Fruit fly (Drosophila melanogaster) whole organism, embryonic: Measurements from ENCODE around the gene Atx2.

Source experiments
- CG1024 ChIP-seq: fragments of 200-800 bp; sonication (Bioruptor generic); IDR thresholded peaks from 2 replicates; pipeline ENCODE4 v1.3.6; 2022; ENCODE audit warnings: missing biosample characterization, missing genetic modification characterization
- CG11456 ChIP-seq: fragments of 200-800 bp; sonication (Bioruptor generic); IDR thresholded peaks from 3 replicates; pipeline ENCODE4 v1.3.6; 2022; ENCODE audit warnings: missing biosample characterization, missing genetic modification characterization
- CG13296 ChIP-seq: fragments of 200-800 bp; sonication (Bioruptor generic); optimal IDR thresholded peaks from 3 replicates; lab custom pipeline; 2018; ENCODE audit warnings: missing biosample characterization, mild to moderate bottlenecking, missing genetic modification characterization
- CG15479 ChIP-seq: fragments of 200-800 bp; sonication (Bioruptor generic); optimal IDR thresholded peaks from 3 replicates; lab custom pipeline; 2019; ENCODE audit warnings: missing biosample characterization, mild to moderate bottlenecking, missing genetic modification characterization, moderate library complexity
- CG15601 ChIP-seq: fragments of 200-800 bp; sonication (Bioruptor generic); optimal IDR thresholded peaks from 3 replicates; lab custom pipeline; 2019; ENCODE audit warnings: missing biosample characterization, mild to moderate bottlenecking, missing genetic modification characterization, moderate library complexity
- CG1603 ChIP-seq: fragments of 200-800 bp; sonication (Bioruptor generic); optimal IDR thresholded peaks from 2 replicates; lab custom pipeline; 2019; ENCODE audit warnings: missing biosample characterization, mild to moderate bottlenecking, missing genetic modification characterization, moderate library complexity
- CG18764 ChIP-seq: fragments of 200-800 bp; sonication (Bioruptor generic); optimal IDR thresholded peaks from 3 replicates; lab custom pipeline; 2016; ENCODE audit warnings: missing biosample characterization, missing genetic modification characterization
- CG2120 ChIP-seq: fragments of 200-800 bp; sonication (Bioruptor generic); optimal IDR thresholded peaks from 3 replicates; lab custom pipeline; 2016; ENCODE audit warnings: missing biosample characterization, missing genetic modification characterization
- CG32532 ChIP-seq: fragments of 200-800 bp; sonication (Bioruptor generic); IDR thresholded peaks from 2 replicates; pipeline ENCODE4 v1.3.6; 2022; ENCODE audit warnings: missing biosample characterization, missing genetic modification characterization
- CG32767 ChIP-seq: fragments of 200-800 bp; sonication (Bioruptor generic); IDR thresholded peaks from 2 replicates; pipeline ENCODE4 v1.3.6; 2022; ENCODE audit warnings: missing biosample characterization, missing genetic modification characterization
- CG32772 ChIP-seq: fragments of 200-800 bp; sonication (Bioruptor generic); IDR thresholded peaks from 2 replicates; pipeline ENCODE4 v1.3.6; 2022; ENCODE audit warnings: missing biosample characterization, missing genetic modification characterization
- CG4404 ChIP-seq: fragments of 200-800 bp; sonication (Bioruptor generic); IDR thresholded peaks from 2 replicates; pipeline ENCODE4 v1.3.6; 2022; ENCODE audit warnings: missing biosample characterization, missing genetic modification characterization
- CG6689 ChIP-seq: fragments of 200-800 bp; sonication (Bioruptor generic); IDR thresholded peaks from 2 replicates; pipeline ENCODE4 v1.3.6; 2022; ENCODE audit warnings: missing biosample characterization, missing genetic modification characterization
- CG7556 ChIP-seq: fragments of 200-800 bp; sonication (Bioruptor generic); optimal IDR thresholded peaks from 2 replicates; lab custom pipeline; 2017; ENCODE audit warnings: missing biosample characterization, mild to moderate bottlenecking, missing genetic modification characterization
- CG8478 ChIP-seq: fragments of >200 bp; optimal IDR thresholded peaks from 2 replicates; lab custom pipeline; 2018
- Chrac-16 ChIP-seq: fragments of 200-800 bp; sonication (Bioruptor generic); optimal IDR thresholded peaks from 3 replicates; lab custom pipeline; 2016; ENCODE audit warnings: missing biosample characterization, missing genetic modification characterization
- D ChIP-seq, 2 experiments: fragments of 200-800 bp in 1 of 2; fragments of >200 bp in 1 of 2; sonication (Bioruptor generic) in 1 of 2; optimal IDR thresholded peaks; 2 replicates in 1 of 2; 3 replicates in 1 of 2; lab custom pipeline; 2017; ENCODE audit warnings: mild to moderate bottlenecking in 1 of 2, missing biosample characterization in 1 of 2, missing genetic modification characterization in 1 of 2, missing genetic modification reagents in 1 of 2
- Dbx ChIP-seq: fragments of 200-800 bp; sonication (Bioruptor generic); IDR thresholded peaks from 3 replicates; pipeline ENCODE4 v1.3.6; 2022; ENCODE audit warnings: missing biosample characterization, missing genetic modification characterization
- Deaf1 ChIP-seq: fragments of 200-800 bp; optimal IDR thresholded peaks from 3 replicates; lab custom pipeline; 2019; ENCODE audit warnings: missing biosample characterization, mild to moderate bottlenecking, missing genetic modification characterization, moderate library complexity
- Dek ChIP-seq: fragments of 200-800 bp; sonication (Bioruptor generic); optimal IDR thresholded peaks from 3 replicates; lab custom pipeline; 2019; ENCODE audit warnings: missing biosample characterization, mild to moderate bottlenecking, missing genetic modification characterization, moderate library complexity
- Doc3 ChIP-seq: fragments of 200-800 bp; sonication (Bioruptor generic); IDR thresholded peaks from 3 replicates; pipeline ENCODE4 v1.3.6; 2022; ENCODE audit warnings: missing biosample characterization, missing genetic modification characterization; ENCODE audit not compliant: partially characterized antibody
- GATAe ChIP-seq: fragments of 200-800 bp; sonication (Bioruptor generic); conservative IDR thresholded peaks from 2 replicates; pipeline ENCODE4 v1.3.6; 2022; ENCODE audit warnings: missing biosample characterization, missing genetic modification characterization
- HLHmδ ChIP-seq: fragments of 200-800 bp; sonication (Bioruptor generic); optimal IDR thresholded peaks from 2 replicates; lab custom pipeline; 2018; ENCODE audit warnings: missing biosample characterization, mild to moderate bottlenecking, missing genetic modification characterization, moderate library complexity
- Hand ChIP-seq: fragments of 200-800 bp; sonication (Bioruptor generic); optimal IDR thresholded peaks from 2 replicates; lab custom pipeline; 2017; ENCODE audit warnings: mild to moderate bottlenecking, missing biosample characterization, missing genetic modification reagents, missing genetic modification characterization
- Hr39 ChIP-seq: fragments of >200 bp; optimal IDR thresholded peaks from 2 replicates; lab custom pipeline; 2017
- Hr78 ChIP-seq, 2 experiments: fragments of 200-800 bp in 1 of 2; fragments of >200 bp in 1 of 2; sonication (Bioruptor generic) in 1 of 2; optimal IDR thresholded peaks; 2 replicates each; lab custom pipeline; 2017 to 2019; ENCODE audit warnings: missing biosample characterization in 2 of 2, missing genetic modification characterization in 2 of 2, mild to moderate bottlenecking in 1 of 2, moderate library complexity in 1 of 2
- Med ChIP-seq: fragments of 200-800 bp; sonication (Bioruptor generic); peaks from one replicate; lab custom pipeline; 2016; ENCODE audit warnings: missing biosample characterization, missing genetic modification characterization, mild to moderate bottlenecking, inconsistent platforms, moderate library complexity
- Nf-YA ChIP-seq: fragments of 200-800 bp; sonication (Bioruptor generic); IDR thresholded peaks from 2 replicates; pipeline ENCODE4 v1.3.6; 2022; ENCODE audit warnings: missing biosample characterization, missing genetic modification characterization
- PHDP ChIP-seq: fragments of 200-800 bp; sonication (Bioruptor generic); optimal IDR thresholded peaks from 3 replicates; lab custom pipeline; 2018; ENCODE audit warnings: missing biosample characterization, mild to moderate bottlenecking, missing genetic modification characterization, moderate library complexity
- Rfx ChIP-seq: fragments of 200-800 bp; sonication (Bioruptor generic); IDR thresholded peaks from 2 replicates; pipeline ENCODE4 v1.3.6; 2022; ENCODE audit warnings: missing biosample characterization, missing genetic modification characterization
- abd-A ChIP-seq: fragments of 200-800 bp; sonication (Bioruptor generic); optimal IDR thresholded peaks from 3 replicates; lab custom pipeline; 2019; ENCODE audit warnings: missing biosample characterization, mild to moderate bottlenecking, missing genetic modification characterization, moderate library complexity
- ash1 ChIP-seq: fragments of 200-800 bp; sonication (Bioruptor generic); optimal IDR thresholded peaks from 2 replicates; lab custom pipeline; 2018; ENCODE audit warnings: missing biosample characterization, mild to moderate bottlenecking, missing genetic modification characterization
- chinmo ChIP-seq: fragments of 200-800 bp; sonication (Bioruptor generic); IDR thresholded peaks from 4 replicates; pipeline ENCODE4 v1.3.6; 2022; ENCODE audit warnings: missing biosample characterization, missing genetic modification characterization; ENCODE audit not compliant: partially characterized antibody
- ci ChIP-seq: fragments of 200-800 bp; sonication (Bioruptor generic); IDR thresholded peaks from 3 replicates; pipeline ENCODE4 v1.3.6; 2022; ENCODE audit warnings: missing biosample characterization, missing genetic modification characterization
- croc ChIP-seq: fragments of 200-800 bp; sonication (Bioruptor generic); conservative IDR thresholded peaks from 3 replicates; pipeline ENCODE4 v1.3.6; 2022; ENCODE audit warnings: missing biosample characterization, missing genetic modification characterization
- dm ChIP-seq: fragments of 200-800 bp; sonication (Bioruptor generic); optimal IDR thresholded peaks from 3 replicates; lab custom pipeline; 2016; ENCODE audit warnings: missing biosample characterization, missing genetic modification characterization
- ewg ChIP-seq: fragments of 200-800 bp; sonication (Bioruptor generic); optimal IDR thresholded peaks from 3 replicates; lab custom pipeline; 2017; ENCODE audit warnings: mild to moderate bottlenecking, missing biosample characterization, missing genetic modification reagents, missing genetic modification characterization
- gce ChIP-seq: fragments of 200-800 bp; sonication (Bioruptor generic); IDR thresholded peaks from 3 replicates; pipeline ENCODE4 v1.3.6; 2022; ENCODE audit warnings: missing biosample characterization, missing genetic modification characterization
- gcm ChIP-seq: fragments of 200-800 bp; sonication (Bioruptor generic); optimal IDR thresholded peaks from 2 replicates; lab custom pipeline; 2019; ENCODE audit warnings: missing biosample characterization, mild to moderate bottlenecking, missing genetic modification characterization, moderate library complexity
- gfzf ChIP-seq: fragments of 200-800 bp; sonication (Bioruptor generic); optimal IDR thresholded peaks from 2 replicates; lab custom pipeline; 2016; ENCODE audit warnings: missing biosample characterization, mild to moderate bottlenecking, missing genetic modification characterization, moderate library complexity
- jing ChIP-seq: fragments of 200-800 bp; sonication (Bioruptor generic); optimal IDR thresholded peaks from 2 replicates; lab custom pipeline; 2018; ENCODE audit warnings: missing biosample characterization, mild to moderate bottlenecking, missing genetic modification characterization
- oc ChIP-seq: fragments of 200-800 bp; sonication (Bioruptor generic); optimal IDR thresholded peaks from 2 replicates; lab custom pipeline; 2018; ENCODE audit warnings: missing biosample characterization, mild to moderate bottlenecking, missing genetic modification characterization, moderate library complexity
- pho ChIP-seq: fragments of 200-800 bp; sonication (Bioruptor generic); optimal IDR thresholded peaks from 2 replicates; lab custom pipeline; 2016; ENCODE audit warnings: missing biosample characterization, missing genetic modification characterization
- pita ChIP-seq: fragments of 200-800 bp; sonication (Bioruptor generic); optimal IDR thresholded peaks from 2 replicates; lab custom pipeline; 2017; ENCODE audit warnings: missing biosample characterization, mild to moderate bottlenecking, missing genetic modification characterization
- slbo ChIP-seq: fragments of 200-800 bp; sonication (Bioruptor generic); IDR thresholded peaks from 2 replicates; pipeline ENCODE4 v1.3.6; 2022; ENCODE audit warnings: missing biosample characterization, missing genetic modification characterization
- tna ChIP-seq: fragments of 200-800 bp; sonication (Bioruptor generic); IDR thresholded peaks from 2 replicates; pipeline ENCODE4 v1.3.6; 2022; ENCODE audit warnings: missing biosample characterization, missing genetic modification characterization; ENCODE audit not compliant: partially characterized antibody
- wor ChIP-seq: fragments of 200-800 bp; sonication (Bioruptor generic); IDR thresholded peaks from 2 replicates; pipeline ENCODE4 v1.3.6; 2022; ENCODE audit warnings: missing biosample characterization, missing genetic modification characterization
- zen ChIP-seq: fragments of 200-800 bp; sonication (Bioruptor generic); optimal IDR thresholded peaks from 3 replicates; lab custom pipeline; 2018; ENCODE audit warnings: missing biosample characterization, mild to moderate bottlenecking, missing genetic modification characterization, moderate library complexity

The Atx2 gene

dm6 chr3R:15417761-15418754 is 9.8 kb downstream of the Atx2 start (continued):
- TF ChIP-seq ci (GFP tag; lab: Robert Waterston, UW) (no peak; the same call in 2 of the 3 replicates), dm (GFP tag; lab: Kevin White, UChicago) (no peak), CG32772 (GFP tag; lab: Robert Waterston, UW) (no peak), Dbx (0 out of 3 replicates have a peak, but pooled peaks have one; percentile 9), Doc3 (GFP tag; lab: Robert Waterston, UW) (no peak), pita (GFP tag; lab: Kevin White, UChicago) (no peak), Nf-YA (GFP tag; lab: Robert Waterston, UW) (no peak), zen (tag; lab: Kevin White, UChicago) (peak; percentile 13), HLHmδ (GFP tag; lab: Kevin White, UChicago) (no peak), CG32532 (GFP tag; lab: Robert Waterston, UW) (no peak), gce (no peak), Hr39 (lab: Kevin White, UChicago) (no peak), CG15479 (GFP tag; lab: Kevin White, UChicago) (peak; percentile 84), Rfx (peak; percentile 23; the same call in 1 of the 2 replicates), Dek (tag; lab: Kevin White, UChicago) (no peak), CG18764 (GFP tag; lab: Kevin White, UChicago) (no peak), CG7556 (GFP tag; lab: Kevin White, UChicago) (no peak), CG15601 (tag; lab: Kevin White, UChicago) (no peak), Hr78 (GFP tag; optimal IDR thresholded peaks at IDR 0.05; lab: Kevin White, UChicago) (peak in 1 of 2 experiments; percentile 56), tna (GFP tag; lab: Robert Waterston, UW) (no peak), CG11456 (GFP tag; lab: Robert Waterston, UW) (no peak), chinmo (GFP tag; lab: Robert Waterston, UW) (peak; percentile 58; the same call in 1 of the 4 replicates), Hand (GFP tag; lab: Kevin White, UChicago) (no peak), jing (GFP tag; lab: Kevin White, UChicago) (no peak), wor (GFP tag; lab: Robert Waterston, UW) (no peak), ash1 (GFP tag; lab: Kevin White, UChicago) (no peak), gcm (GFP tag; lab: Kevin White, UChicago) (no peak), CG2120 (GFP tag; lab: Kevin White, UChicago) (no peak), CG32767 (GFP tag; lab: Robert Waterston, UW) (0 out of 2 replicates have a peak, but pooled peaks have one; percentile 16), ewg (GFP tag; lab: Kevin White, UChicago) (peak; percentile 79), gfzf (no peak), Med (GFP tag; lab: Kevin White, UChicago) (peak; percentile 73), Chrac-16 (GFP tag; lab: Kevin White, UChicago) (no peak), croc (no peak), GATAe (GFP tag; lab: Robert Waterston, UW) (no peak), CG13296 (GFP tag; lab: Kevin White, UChicago) (no peak), pho (GFP tag; lab: Kevin White, UChicago) (no peak), CG1603 (tag; lab: Kevin White, UChicago) (no peak), CG4404 (GFP tag; lab: Robert Waterston, UW) (no peak), abd-A (peak; percentile 82), CG1024 (no peak), oc (tag; lab: Kevin White, UChicago) (peak; percentile 53), D (optimal IDR thresholded peaks at IDR 0.05; lab: Kevin White, UChicago) (peak; percentile 53), D (GFP tag; optimal IDR thresholded peaks at IDR 0.05; lab: Kevin White, UChicago) (no peak), slbo (GFP tag; lab: Robert Waterston, UW) (no peak), CG6689 (GFP tag; lab: Robert Waterston, UW) (no peak), Deaf1 (tag; lab: Kevin White, UChicago) (peak; percentile 71), CG8478 (peak; percentile 75), PHDP (tag; lab: Kevin White, UChicago) (no peak)
